Worm (Caenorhabditis elegans) whole organism, late embryonic: Measurements from ENCODE around the gene exos-4.2.

Source experiments
- C08G9.2 ChIP-seq: sonication (generic microtip); optimal IDR thresholded peaks from 2 replicates; lab custom pipeline; 2016; ENCODE audit warnings: mild to moderate bottlenecking, missing genetic modification characterization, moderate library complexity, missing compliant biosample characterization
- C38D4.7 ChIP-seq: fragments of 200-800 bp; sonication (Bioruptor generic); optimal IDR thresholded peaks from 2 replicates; lab custom pipeline; 2018; ENCODE audit warnings: mild to moderate bottlenecking, missing genetic modification characterization, moderate library complexity, missing compliant biosample characterization
- F13H6.1 ChIP-seq: sonication (generic microtip); optimal IDR thresholded peaks from 2 replicates; lab custom pipeline; 2016; ENCODE audit warnings: missing genetic modification characterization, missing compliant biosample characterization
- K09A11.1 ChIP-seq: sonication (generic microtip); optimal IDR thresholded peaks from 2 replicates; lab custom pipeline; 2017; ENCODE audit warnings: antibody characterized with exemption, mild to moderate bottlenecking, missing genetic modification characterization, missing compliant biosample characterization; ENCODE audit not compliant: insufficient read depth
- T23F11.4 ChIP-seq: fragments of 200-800 bp; sonication (Bioruptor generic); optimal IDR thresholded peaks from 2 replicates; lab custom pipeline; 2018; ENCODE audit warnings: mild to moderate bottlenecking, missing genetic modification characterization, missing compliant biosample characterization
- Y22D7AL.16 ChIP-seq: sonication (generic microtip); optimal IDR thresholded peaks from 2 replicates; lab custom pipeline; 2016; ENCODE audit warnings: missing genetic modification characterization, missing compliant biosample characterization
- ama-1 ChIP-seq: fragments of 150-350 bp; optimal IDR thresholded peaks from 2 replicates; lab custom pipeline; 2014
- ceh-18 ChIP-seq: sonication (generic microtip); optimal IDR thresholded peaks from 2 replicates; lab custom pipeline; 2016; ENCODE audit warnings: missing genetic modification characterization, missing compliant biosample characterization
- ceh-22 ChIP-seq: sonication (generic microtip); optimal IDR thresholded peaks from 2 replicates; lab custom pipeline; 2017; ENCODE audit warnings: missing biosample characterization, missing genetic modification characterization
- ceh-45 ChIP-seq: fragments of 200-800 bp; sonication (Bioruptor generic); IDR thresholded peaks from 2 replicates; pipeline ENCODE4 v1.3.6; 2022; ENCODE audit warnings: missing genetic modification reagents, missing genetic modification characterization, missing compliant biosample characterization
- che-1 ChIP-seq: sonication (generic microtip); optimal IDR thresholded peaks from 2 replicates; lab custom pipeline; 2016; ENCODE audit warnings: mild to moderate bottlenecking, missing genetic modification characterization, missing compliant biosample characterization
- elt-2 ChIP-seq: sonication (generic microtip); optimal IDR thresholded peaks from 2 replicates; lab custom pipeline; 2016; ENCODE audit warnings: missing genetic modification reagents, missing genetic modification characterization, missing compliant biosample characterization
- elt-4 ChIP-seq: sonication (generic microtip); optimal IDR thresholded peaks from 2 replicates; lab custom pipeline; 2016; ENCODE audit warnings: missing genetic modification characterization, missing compliant biosample characterization
- fax-1 ChIP-seq: sonication (generic microtip); optimal IDR thresholded peaks from 2 replicates; lab custom pipeline; 2016; ENCODE audit warnings: missing genotype, missing genetic modification characterization, missing compliant biosample characterization
- fkh-10 ChIP-seq: fragments of 150-350 bp; optimal IDR thresholded peaks from 2 replicates; lab custom pipeline; 2014; ENCODE audit warnings: missing biosample characterization, missing genetic modification reagents, missing genetic modification characterization
- hlh-15 ChIP-seq: sonication (generic microtip); optimal IDR thresholded peaks from 2 replicates; lab custom pipeline; 2016; ENCODE audit warnings: missing genetic modification characterization, missing compliant biosample characterization
- hlh-30 ChIP-seq: sonication (generic microtip); optimal IDR thresholded peaks from 2 replicates; lab custom pipeline; 2017; ENCODE audit warnings: antibody characterized with exemption, missing genetic modification characterization, missing compliant biosample characterization; ENCODE audit not compliant: insufficient read depth
- hlh-6 ChIP-seq: sonication (generic microtip); optimal IDR thresholded peaks from 2 replicates; lab custom pipeline; 2016; ENCODE audit warnings: missing genotype, missing genetic modification characterization, missing compliant biosample characterization
- hlh-8 ChIP-seq: sonication (generic microtip); optimal IDR thresholded peaks from 2 replicates; lab custom pipeline; 2016; ENCODE audit warnings: missing genotype, missing genetic modification characterization, missing compliant biosample characterization
- nhr-11 ChIP-seq: fragments of 150-350 bp; optimal IDR thresholded peaks from 2 replicates; lab custom pipeline; 2014; ENCODE audit warnings: missing biosample characterization, missing genetic modification characterization
- odd-2 ChIP-seq: sonication (generic microtip); optimal IDR thresholded peaks from 2 replicates; lab custom pipeline; 2017; ENCODE audit warnings: antibody characterized with exemption, mild to moderate bottlenecking, missing genetic modification characterization, missing compliant biosample characterization
- pag-3 ChIP-seq: sonication (generic microtip); optimal IDR thresholded peaks from 2 replicates; lab custom pipeline; 2016; ENCODE audit warnings: missing compliant biosample characterization, missing genetic modification characterization, borderline replicate concordance
- pax-1 ChIP-seq: fragments of 150-350 bp; optimal IDR thresholded peaks from 2 replicates; lab custom pipeline; 2014; ENCODE audit warnings: missing biosample characterization, missing genetic modification characterization
- pha-4 ChIP-seq: fragments of 150-350 bp; optimal IDR thresholded peaks from 2 replicates; lab custom pipeline; 2018; ENCODE audit warnings: missing biosample characterization, missing genetic modification reagents, missing genetic modification characterization
- pqm-1 ChIP-seq: sonication (generic microtip); optimal IDR thresholded peaks from 2 replicates; lab custom pipeline; 2016; ENCODE audit warnings: missing genetic modification characterization, missing compliant biosample characterization
- pros-1 ChIP-seq: fragments of 150-350 bp; optimal IDR thresholded peaks from 2 replicates; lab custom pipeline; 2014; ENCODE audit warnings: missing biosample characterization, missing genetic modification reagents, missing genetic modification characterization
- rnt-1 ChIP-seq: sonication (generic microtip); optimal IDR thresholded peaks from 2 replicates; lab custom pipeline; 2016; ENCODE audit warnings: missing genetic modification characterization, missing compliant biosample characterization
- sox-4 ChIP-seq: sonication (generic microtip); optimal IDR thresholded peaks from 2 replicates; lab custom pipeline; 2017; ENCODE audit warnings: mild to moderate bottlenecking, missing genetic modification characterization, inconsistent platforms, missing compliant biosample characterization
- unc-42 ChIP-seq: sonication (generic microtip); optimal IDR thresholded peaks from 2 replicates; lab custom pipeline; 2016; ENCODE audit warnings: missing genotype, missing genetic modification characterization, missing compliant biosample characterization
- unc-86 ChIP-seq: sonication (generic microtip); optimal IDR thresholded peaks from 2 replicates; lab custom pipeline; 2016; ENCODE audit warnings: missing genetic modification characterization, missing compliant biosample characterization
- zip-5 ChIP-seq: sonication (generic microtip); optimal IDR thresholded peaks from 2 replicates; lab custom pipeline; 2016; ENCODE audit warnings: missing genetic modification characterization, missing compliant biosample characterization

Gene exos-4.2

DNA sequence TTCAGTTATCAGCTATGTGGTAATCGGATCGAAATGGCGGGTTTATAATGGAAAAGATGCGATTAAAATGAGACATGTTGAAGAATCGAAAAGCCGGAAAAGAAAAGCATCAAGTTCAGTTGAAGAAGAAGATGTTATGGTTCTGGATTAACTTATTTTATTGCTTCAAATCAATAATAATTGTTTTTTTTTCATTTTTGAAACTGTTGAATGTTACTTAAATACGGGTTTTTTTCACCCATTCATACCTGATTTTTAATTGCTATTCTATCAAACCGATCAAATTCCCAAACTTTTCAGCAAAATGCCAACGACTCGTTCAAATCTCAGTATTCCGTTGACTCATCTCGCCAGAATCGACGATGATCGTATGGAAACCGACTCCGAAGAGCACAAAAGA, at the start of gene exos-4.2:
exos-4.2 (plus strand) TSS at position 301 of the 400 bp plus-strand sequence.
- TF ChIP-seq hlh-15 (tag; lab: Kevin White, UChicago) = no peak
- no peak for TF ChIP-seq ama-1
- TF ChIP-seq Y22D7AL.16 (tag; lab: Kevin White, UChicago) = no peak
- TF ChIP-seq zip-5 (tag; lab: Kevin White, UChicago) = no peak
- TF ChIP-seq ceh-45 (GFP tag; lab: Robert Waterston, UW) = no peak
- no peak for TF ChIP-seq fax-1 (tag; lab: Kevin White, UChicago)
- no peak for TF ChIP-seq K09A11.1 (tag; lab: Kevin White, UChicago)
- TF ChIP-seq che-1 (tag; lab: Kevin White, UChicago) = no peak

DNA sequence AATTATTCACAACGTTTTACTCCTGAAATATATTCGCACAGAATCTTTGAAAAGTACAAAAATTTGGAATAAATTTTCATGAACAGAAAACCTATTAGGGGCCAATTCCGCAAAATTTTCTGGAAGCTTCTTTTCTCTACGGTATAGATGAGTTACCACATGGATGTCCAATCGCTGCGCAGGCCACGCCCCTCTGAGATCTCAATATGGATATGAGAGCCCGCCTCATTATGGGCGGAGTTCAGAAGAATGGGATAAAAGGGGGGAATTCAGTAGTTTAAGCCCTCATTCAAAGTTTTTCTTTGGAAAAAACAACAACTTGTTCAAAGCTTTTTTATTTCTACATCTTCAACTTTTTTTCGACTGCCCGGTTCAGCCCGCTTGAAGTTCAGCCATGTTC, 48.5 kb upstream of the exos-4.2 start, which contains the start of gene daf-7:
daf-7 (plus strand) TSS at position 301 of the 400 bp plus-strand sequence.
- TF ChIP-seq odd-2 = no peak

DNA sequence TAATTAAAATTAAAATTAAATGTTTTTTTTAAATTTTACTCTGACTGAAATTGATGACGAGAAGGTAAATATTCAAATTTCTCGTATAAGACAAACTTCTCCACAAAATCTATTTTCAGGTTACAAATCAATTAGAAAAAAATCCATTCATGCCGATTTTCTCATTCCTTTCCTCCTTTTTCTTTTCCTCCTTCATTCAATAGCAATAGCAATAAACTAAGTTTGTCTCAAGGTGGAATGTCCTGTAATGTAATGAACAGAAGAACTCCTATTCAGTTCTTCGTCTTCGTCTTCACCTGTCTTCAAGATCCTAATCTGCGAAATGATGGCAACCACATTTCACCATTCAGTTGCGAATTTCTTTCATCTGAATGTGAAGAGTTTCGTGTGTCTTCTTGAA, 44.2 kb upstream of the exos-4.2 start, which contains the start of gene dac-1:
dac-1 (plus strand) TSS at position 301 of the 400 bp plus-strand sequence.
- no peak for TF ChIP-seq elt-4 (tag; lab: Kevin White, UChicago)

DNA sequence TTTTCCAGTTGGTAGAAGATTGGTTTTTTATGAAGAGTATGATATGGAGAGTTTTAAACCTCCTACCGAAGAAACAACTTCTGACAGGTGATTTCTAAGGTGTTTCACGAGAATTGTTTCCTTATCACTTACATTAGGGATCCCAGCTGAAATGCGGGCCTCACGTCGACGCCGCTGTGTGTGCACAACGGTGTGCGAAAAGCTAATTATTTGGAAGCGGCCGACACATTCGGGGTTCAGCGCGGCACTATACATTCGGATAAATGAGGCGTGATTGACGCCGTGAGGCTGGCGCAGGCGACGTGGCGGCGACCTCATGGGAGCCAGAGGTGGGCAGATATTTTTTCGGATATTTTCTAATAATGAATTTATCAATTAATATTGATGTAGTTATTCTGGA, 40.7 kb upstream of the exos-4.2 start:
- no peak for TF ChIP-seq pax-1
- no peak for TF ChIP-seq rnt-1 (tag; lab: Kevin White, UChicago)
- TF ChIP-seq sox-4 (tag; lab: Kevin White, UChicago) = no peak
- TF ChIP-seq pqm-1 (tag; lab: Kevin White, UChicago) = no peak
- TF ChIP-seq fax-1 (tag; lab: Kevin White, UChicago) = no peak
- TF ChIP-seq ceh-18 (tag; lab: Kevin White, UChicago) = no peak
- no peak for TF ChIP-seq T23F11.4 (GFP tag; lab: Kevin White, UChicago)
- TF ChIP-seq C08G9.2 (tag; lab: Kevin White, UChicago) = no peak
- no peak for TF ChIP-seq unc-42 (tag; lab: Kevin White, UChicago)
- no peak for TF ChIP-seq ama-1
- no peak for TF ChIP-seq odd-2
- TF ChIP-seq unc-86 (tag; lab: Kevin White, UChicago) = no peak
- no peak for TF ChIP-seq hlh-30
- TF ChIP-seq C38D4.7 (GFP tag; lab: Kevin White, UChicago) = no peak
- no peak for TF ChIP-seq elt-2 (tag; lab: Kevin White, UChicago)
- no peak for TF ChIP-seq hlh-6 (tag; lab: Kevin White, UChicago)
- TF ChIP-seq fkh-10 (GFP tag; lab: Kevin White, UChicago) = no peak

DNA sequence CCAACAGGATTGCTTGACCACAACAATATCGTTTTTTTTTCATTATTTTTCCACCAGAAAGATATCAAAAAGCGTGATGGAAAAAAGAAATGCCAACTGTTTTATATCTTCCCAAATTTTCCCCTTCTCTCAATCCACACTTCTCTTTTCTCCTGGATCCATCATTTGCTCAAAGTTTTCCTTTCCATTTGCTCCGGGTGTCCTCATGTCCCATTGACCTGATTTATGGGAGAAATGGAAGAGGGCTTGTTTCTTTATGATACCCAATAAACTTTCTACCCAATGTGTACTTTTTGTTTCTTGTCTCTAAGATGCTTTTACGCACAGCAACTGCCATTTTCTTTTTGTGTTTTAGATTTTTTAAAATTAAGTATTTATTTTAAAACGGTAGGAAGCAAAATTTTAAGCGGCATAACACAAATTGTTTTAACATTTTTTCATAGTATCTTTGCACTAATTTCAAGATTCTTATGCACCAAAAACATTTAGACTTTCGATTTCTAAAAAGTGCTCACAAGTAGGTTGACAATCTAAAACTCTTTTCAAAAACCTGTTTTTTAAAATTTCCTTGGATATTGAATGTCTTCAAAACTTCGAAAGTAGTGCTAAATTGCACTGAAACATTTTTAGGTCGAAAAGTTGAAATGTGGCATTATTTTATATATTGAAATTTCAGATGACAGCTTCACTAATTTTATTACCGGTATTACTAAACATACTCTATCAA, 37.3 kb upstream of the exos-4.2 start, which contains the start of gene clec-149:
clec-149 (plus strand) TSS at position 677 of the 727 bp plus-strand sequence.
- no peak for TF ChIP-seq pha-4 (tag; lab: Kevin White, UChicago)
- TF ChIP-seq hlh-8 = no peak
- no peak for TF ChIP-seq C08G9.2 (tag; lab: Kevin White, UChicago)
- no peak for TF ChIP-seq che-1 (tag; lab: Kevin White, UChicago)
- TF ChIP-seq zip-5 (tag; lab: Kevin White, UChicago) = no peak
- no peak for TF ChIP-seq pros-1 (tag; lab: Kevin White, UChicago)
- TF ChIP-seq ceh-18 (tag; lab: Kevin White, UChicago) = peak; percentile 28
- TF ChIP-seq F13H6.1 (tag; lab: Kevin White, UChicago) = no peak
- TF ChIP-seq, all 69 proteins: peak for 1

DNA sequence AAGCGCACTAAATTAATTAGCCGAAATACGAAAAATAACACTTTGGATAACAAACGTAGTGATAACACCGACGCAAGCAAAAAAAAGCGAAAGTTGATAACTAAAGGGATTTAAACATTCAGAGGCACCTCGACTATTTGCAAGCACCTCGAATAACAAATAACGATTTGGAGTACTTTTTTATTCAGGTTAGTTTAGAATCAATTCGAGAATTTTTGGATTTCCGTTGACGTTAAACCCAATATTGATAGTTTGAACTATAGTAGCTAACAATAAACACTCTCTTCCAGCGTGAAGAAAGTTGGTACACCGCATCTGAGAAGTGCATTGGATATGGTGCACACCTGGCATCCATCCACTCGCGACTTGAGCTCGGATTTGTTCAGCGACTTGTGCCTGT, 34.7 kb upstream of the exos-4.2 start:
- TF ChIP-seq che-1 (tag; lab: Kevin White, UChicago) (no peak), nhr-11 (tag; lab: Kevin White, UChicago) (no peak), hlh-15 (tag; lab: Kevin White, UChicago) (no peak), unc-86 (tag; lab: Kevin White, UChicago) (no peak), ceh-22 (tag; lab: Kevin White, UChicago) (no peak), pag-3 (tag; lab: Kevin White, UChicago) (no peak), elt-2 (tag; lab: Kevin White, UChicago) (no peak)
